Worm (Caenorhabditis elegans) whole organism, L4/young adult: Measurements from ENCODE around the gene Y7A5A.10.

Source experiments
- dao-5 ChIP-seq: sonication (generic microtip); optimal IDR thresholded peaks from 2 replicates; lab custom pipeline; 2016; ENCODE audit warnings: missing genotype, missing genetic modification characterization, moderate library complexity, missing compliant biosample characterization
- him-1 ChIP-seq: sonication (generic microtip); optimal IDR thresholded peaks from 2 replicates; lab custom pipeline; 2016; ENCODE audit warnings: missing genotype, missing genetic modification reagents, missing genetic modification characterization, missing compliant biosample characterization

ce11 chrX:15768532-15768931 lies 26.3 kb downstream of the Y7A5A.10 start:
- TF ChIP-seq him-1, result no peak
- no peak for TF ChIP-seq dao-5
